Worm (Caenorhabditis elegans) whole organism, L4 larva: ENCODE results near the gene wrt-4.

Source experiments
- F26F4.8 ChIP-seq: fragments of 200-800 bp; sonication (Bioruptor generic); conservative IDR thresholded peaks from 2 replicates; pipeline ENCODE4 v1.3.6; 2022; ENCODE audit warnings: missing genetic modification characterization, missing compliant biosample characterization
- lin-13 ChIP-seq: fragments of 150-350 bp; optimal IDR thresholded peaks from 2 replicates; lab custom pipeline; 2014; ENCODE audit warnings: missing biosample characterization, missing genetic modification reagents, missing genetic modification characterization

DNA sequence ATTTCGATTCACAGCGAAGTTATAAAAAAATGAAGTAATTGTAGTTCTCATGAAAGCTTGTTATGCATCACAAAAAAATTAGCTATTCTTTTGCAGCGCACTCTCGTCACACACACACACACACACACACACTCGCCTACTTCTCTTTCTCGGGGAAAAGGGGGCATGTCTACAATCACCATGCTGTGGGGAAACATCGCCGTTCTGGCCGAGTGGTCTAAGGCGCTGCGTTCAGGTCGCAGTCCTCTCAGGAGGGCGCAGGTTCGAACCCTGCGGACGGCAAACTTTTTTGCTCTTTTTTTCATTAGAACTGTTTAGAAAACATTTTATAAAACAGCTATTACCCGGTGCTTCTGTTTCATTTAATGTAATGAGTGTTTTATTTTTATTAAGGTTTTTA is 15.2 kb downstream of the wrt-4 start:
- peak; percentile 76; the same call in 1 of the 2 replicates for TF ChIP-seq F26F4.8
- TF ChIP-seq lin-13 (GFP tag; lab: Kevin White, UChicago), result no peak
